Worm (Caenorhabditis elegans) whole organism, midembryonic: ENCODE results near the gene trmt-10C.2.
A peak's percentile ranks its signal among the peaks of the same experiment; 100 is the strongest.

Experiments
- T22C8.4 ChIP-seq: fragments of 200-800 bp; sonication (Bioruptor generic); IDR thresholded peaks from 2 replicates; pipeline ENCODE4 v1.3.6; 2022; ENCODE audit warnings: missing genetic modification characterization, missing compliant biosample characterization
- cog-1 ChIP-seq: sonication (generic microtip); optimal IDR thresholded peaks from 2 replicates; lab custom pipeline; 2016; ENCODE audit warnings: missing genetic modification characterization, missing compliant biosample characterization
- flt-1 ChIP-seq: fragments of 200-800 bp; sonication (Bioruptor generic); IDR thresholded peaks from 2 replicates; pipeline ENCODE4 v1.3.6; 2022; ENCODE audit warnings: missing genetic modification characterization, missing compliant biosample characterization
- klf-2 ChIP-seq: fragments of 200-800 bp; sonication (Bioruptor generic); conservative IDR thresholded peaks from 2 replicates; pipeline ENCODE4 v1.3.6; 2022; ENCODE audit warnings: missing genetic modification reagents, missing genetic modification characterization, missing compliant biosample characterization
- med-1 ChIP-seq: sonication (generic microtip); optimal IDR thresholded peaks from 2 replicates; lab custom pipeline; 2017; ENCODE audit warnings: missing genetic modification characterization, mild to moderate bottlenecking, missing compliant biosample characterization, antibody characterized with exemption, missing genetic modification reagents; ENCODE audit not compliant: insufficient read depth
- ref-1 ChIP-seq: fragments of 200-800 bp; sonication (Bioruptor generic); conservative IDR thresholded peaks from 2 replicates; pipeline ENCODE4 v1.3.6; 2022; ENCODE audit warnings: missing genetic modification reagents, missing genetic modification characterization, missing compliant biosample characterization
- tab-1 ChIP-seq: fragments of 200-800 bp; sonication (Bioruptor generic); IDR thresholded peaks from 2 replicates; pipeline ENCODE4 v1.3.6; 2022; ENCODE audit warnings: missing genetic modification characterization, missing compliant biosample characterization
- ztf-23 ChIP-seq: fragments of 200-800 bp; sonication (Bioruptor generic); IDR thresholded peaks from 2 replicates; pipeline ENCODE4 v1.3.6; 2022; ENCODE audit warnings: missing genetic modification reagents, missing genetic modification characterization, missing compliant biosample characterization
- ztf-29 ChIP-seq: fragments of 200-800 bp; sonication (Bioruptor generic); IDR thresholded peaks from 2 replicates; pipeline ENCODE4 v1.3.6; 2022; ENCODE audit warnings: missing genetic modification reagents, missing genetic modification characterization, missing compliant biosample characterization

trmt-10C.2 gene

DNA sequence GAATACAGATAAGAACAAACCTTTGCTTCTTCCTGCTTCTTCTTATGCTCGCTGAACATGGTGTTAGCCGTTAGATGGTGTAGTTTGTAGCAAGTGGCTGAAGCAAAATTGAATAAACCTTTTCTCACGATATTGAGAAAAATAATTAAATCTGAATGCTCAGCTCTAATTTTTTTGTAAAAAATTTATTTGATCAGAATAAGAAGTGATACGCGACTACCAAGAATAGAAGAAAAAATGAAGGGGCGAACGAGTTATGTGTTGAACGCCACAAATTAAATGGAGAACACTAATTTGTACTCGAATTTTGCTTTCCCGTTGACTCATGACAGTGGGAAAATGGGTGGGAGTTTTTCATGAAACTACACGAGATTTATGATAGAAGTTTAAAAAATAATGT lies 2.9 kb upstream of the trmt-10C.2 start, which contains the start of gene C56G2.9:
Gene C56G2.9 (minus strand): TSS at position 101 of the 400 bp plus-strand sequence.
- no peak for TF ChIP-seq klf-2 (GFP tag; lab: Robert Waterston, UW)
- no peak for TF ChIP-seq ztf-23 (GFP tag; lab: Robert Waterston, UW)
- TF ChIP-seq flt-1 (GFP tag; lab: Robert Waterston, UW): no peak
- TF ChIP-seq ztf-29 (GFP tag; lab: Robert Waterston, UW): no peak
- no peak for TF ChIP-seq T22C8.4 (GFP tag; lab: Robert Waterston, UW)
- TF ChIP-seq cog-1: no peak
- TF ChIP-seq tab-1 (GFP tag; lab: Robert Waterston, UW): no peak
- no peak for TF ChIP-seq ref-1 (GFP tag; lab: Robert Waterston, UW)
- TF ChIP-seq med-1 (GFP tag; lab: Kevin White, UChicago): no peak

DNA sequence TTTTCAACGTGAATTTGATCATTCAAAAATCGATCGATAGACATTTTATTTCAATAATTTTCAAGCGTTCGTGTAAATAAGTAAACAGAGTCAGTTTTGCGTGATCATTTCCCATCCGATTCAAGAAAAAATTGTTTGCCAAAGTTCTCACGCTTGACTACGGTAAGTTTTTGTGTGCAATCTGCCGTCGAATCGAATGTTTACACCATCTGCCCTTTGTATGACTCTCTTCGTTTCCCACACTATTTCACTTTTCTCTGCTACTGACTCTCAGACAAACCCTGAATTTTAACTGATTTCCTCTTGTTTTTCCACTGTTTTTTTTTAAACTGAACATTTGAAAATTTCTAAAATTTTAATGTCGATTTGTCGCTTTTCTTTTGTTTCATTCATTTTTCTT lies 1.3 kb upstream of the trmt-10C.2 start:
- TF ChIP-seq ref-1 (GFP tag; lab: Robert Waterston, UW) (no peak), flt-1 (GFP tag; lab: Robert Waterston, UW) (peak; percentile 75; the same call in 1 of the 2 replicates), klf-2 (GFP tag; lab: Robert Waterston, UW) (no peak), cog-1 (peak; percentile 73), ztf-29 (GFP tag; lab: Robert Waterston, UW) (no peak), med-1 (GFP tag; lab: Kevin White, UChicago) (peak; percentile 29), ztf-23 (GFP tag; lab: Robert Waterston, UW) (0 out of 2 replicates have a peak, but pooled peaks have one; percentile 40), T22C8.4 (GFP tag; lab: Robert Waterston, UW) (no peak; the same call in 1 of the 2 replicates), tab-1 (GFP tag; lab: Robert Waterston, UW) (no peak)

DNA sequence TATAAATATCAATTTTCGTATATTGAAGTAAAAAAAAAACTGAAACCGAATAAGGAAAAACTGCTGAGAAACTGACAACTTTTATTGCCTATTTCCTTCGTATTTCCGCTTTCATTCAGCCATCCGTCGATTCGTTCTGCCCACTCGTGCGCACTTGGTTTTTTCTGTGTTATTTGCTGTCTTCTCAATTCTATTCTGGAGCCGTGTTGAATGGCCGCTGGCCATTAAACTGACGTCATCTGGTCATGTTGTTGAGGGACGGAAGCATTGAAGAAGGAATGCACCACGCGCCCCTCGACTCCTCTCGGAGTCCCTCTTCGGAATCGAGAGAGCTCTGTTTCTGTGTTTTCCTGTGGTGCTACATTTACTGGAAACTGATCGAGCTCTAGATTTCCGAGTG lies 2.5 kb downstream of the trmt-10C.2 start:
- TF ChIP-seq ztf-23 (GFP tag; lab: Robert Waterston, UW): no peak
- TF ChIP-seq tab-1 (GFP tag; lab: Robert Waterston, UW): 0 out of 2 replicates have a peak, but pooled peaks have one; percentile 34
- TF ChIP-seq ref-1 (GFP tag; lab: Robert Waterston, UW): no peak
- no peak for TF ChIP-seq klf-2 (GFP tag; lab: Robert Waterston, UW)
- no peak for TF ChIP-seq med-1 (GFP tag; lab: Kevin White, UChicago)

DNA sequence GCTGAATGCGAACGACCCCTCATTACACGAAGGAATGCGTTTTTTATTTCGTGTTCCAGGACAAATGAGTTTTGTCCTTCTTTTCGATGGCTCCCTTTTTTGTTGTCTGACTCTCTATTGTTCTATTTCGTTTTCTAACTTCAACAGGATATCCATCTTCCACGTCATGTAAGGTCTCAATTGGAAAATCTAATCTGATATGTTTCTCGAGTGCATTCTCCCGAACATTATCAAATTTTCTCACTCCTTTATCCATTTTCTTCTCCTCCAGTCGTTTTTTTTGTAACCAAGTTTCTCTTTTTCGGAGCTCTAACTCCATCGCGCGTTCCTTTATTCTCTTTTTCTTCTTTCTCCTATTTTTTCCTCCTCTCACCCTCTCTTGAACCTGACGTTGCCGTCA lies 4.3 kb downstream of the trmt-10C.2 start:
- TF ChIP-seq T22C8.4 (GFP tag; lab: Robert Waterston, UW) (no peak), ztf-29 (GFP tag; lab: Robert Waterston, UW) (no peak), klf-2 (GFP tag; lab: Robert Waterston, UW) (no peak), med-1 (GFP tag; lab: Kevin White, UChicago) (no peak), ztf-23 (GFP tag; lab: Robert Waterston, UW) (no peak), tab-1 (GFP tag; lab: Robert Waterston, UW) (no peak)

ce11 chrIII:6351438-6351837 lies 5.4 kb downstream of the trmt-10C.2 start:
- TF ChIP-seq cog-1 (no peak), ztf-23 (GFP tag; lab: Robert Waterston, UW) (no peak), ref-1 (GFP tag; lab: Robert Waterston, UW) (no peak), T22C8.4 (GFP tag; lab: Robert Waterston, UW) (no peak), ztf-29 (GFP tag; lab: Robert Waterston, UW) (no peak)

ce11 chrIII:6352459-6352858 lies 6.4 kb downstream of the trmt-10C.2 start:
- TF ChIP-seq flt-1 (GFP tag; lab: Robert Waterston, UW) (no peak), med-1 (GFP tag; lab: Kevin White, UChicago) (no peak), klf-2 (GFP tag; lab: Robert Waterston, UW) (no peak), ztf-29 (GFP tag; lab: Robert Waterston, UW) (no peak), ztf-23 (GFP tag; lab: Robert Waterston, UW) (no peak), cog-1 (no peak), T22C8.4 (GFP tag; lab: Robert Waterston, UW) (no peak), tab-1 (GFP tag; lab: Robert Waterston, UW) (no peak), ref-1 (GFP tag; lab: Robert Waterston, UW) (no peak)

DNA sequence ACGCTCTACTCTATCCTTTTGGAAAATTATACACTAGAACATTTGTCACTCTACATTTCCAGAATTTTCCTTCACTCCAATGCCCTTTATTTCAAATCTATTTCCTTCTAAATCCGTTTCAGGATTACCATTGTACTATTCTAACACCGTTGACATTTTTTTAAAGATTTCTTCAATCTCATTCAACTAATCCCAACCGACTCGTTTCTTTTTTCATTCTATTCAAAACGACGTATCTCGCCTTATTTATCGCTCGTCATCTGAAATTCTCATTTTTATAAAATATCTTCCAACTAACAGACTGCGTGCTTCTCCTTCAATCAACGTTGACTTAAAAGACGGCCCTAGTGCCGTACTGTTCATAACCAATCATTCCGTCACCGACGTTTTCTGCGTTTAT lies 7.0 kb downstream of the trmt-10C.2 start, which contains the start of gene akap-1:
Gene akap-1 (plus strand): TSS at position 301 of the 400 bp plus-strand sequence.
- TF ChIP-seq tab-1 (GFP tag; lab: Robert Waterston, UW) (no peak), cog-1 (no peak), ztf-29 (GFP tag; lab: Robert Waterston, UW) (no peak), ref-1 (GFP tag; lab: Robert Waterston, UW) (no peak), T22C8.4 (GFP tag; lab: Robert Waterston, UW) (no peak), flt-1 (GFP tag; lab: Robert Waterston, UW) (no peak), ztf-23 (GFP tag; lab: Robert Waterston, UW) (no peak), klf-2 (GFP tag; lab: Robert Waterston, UW) (no peak), med-1 (GFP tag; lab: Kevin White, UChicago) (no peak)

- TF ChIP-seq ztf-29 (GFP tag; lab: Robert Waterston, UW) (no peak), cog-1 (no peak), med-1 (GFP tag; lab: Kevin White, UChicago) (no peak), ref-1 (GFP tag; lab: Robert Waterston, UW) (no peak), tab-1 (GFP tag; lab: Robert Waterston, UW) (no peak)
Measured at ce11 chrIII:6355359-6355758, 9.3 kb downstream of the trmt-10C.2 start.

DNA sequence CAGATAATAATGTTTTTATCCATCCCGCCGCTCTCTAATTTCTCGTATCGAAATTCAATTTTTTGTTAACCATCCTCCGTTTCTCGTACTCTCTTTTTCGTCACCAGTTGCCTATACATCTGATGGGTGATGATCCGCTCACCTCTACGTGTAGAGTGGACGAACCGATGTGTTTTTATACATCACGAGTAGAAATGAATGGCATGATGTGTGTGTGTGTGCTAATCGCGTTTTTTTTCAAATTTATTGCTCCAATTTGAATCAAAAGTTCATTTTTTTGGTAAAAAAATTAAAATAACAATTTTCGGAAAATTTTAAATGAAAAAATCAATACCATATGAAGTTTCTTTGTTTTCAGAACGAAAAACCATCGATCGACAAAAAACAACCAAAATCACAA lies 9.9 kb downstream of the trmt-10C.2 start:
- TF ChIP-seq tab-1 (GFP tag; lab: Robert Waterston, UW) (no peak), flt-1 (GFP tag; lab: Robert Waterston, UW) (no peak), ref-1 (GFP tag; lab: Robert Waterston, UW) (no peak), klf-2 (GFP tag; lab: Robert Waterston, UW) (no peak), ztf-29 (GFP tag; lab: Robert Waterston, UW) (no peak), med-1 (GFP tag; lab: Kevin White, UChicago) (no peak), T22C8.4 (GFP tag; lab: Robert Waterston, UW) (no peak), cog-1 (no peak), ztf-23 (GFP tag; lab: Robert Waterston, UW) (no peak)
